Fruit fly (Drosophila melanogaster): ENCODE measurements around the gene Vtld.

The Vtld gene

DNA sequence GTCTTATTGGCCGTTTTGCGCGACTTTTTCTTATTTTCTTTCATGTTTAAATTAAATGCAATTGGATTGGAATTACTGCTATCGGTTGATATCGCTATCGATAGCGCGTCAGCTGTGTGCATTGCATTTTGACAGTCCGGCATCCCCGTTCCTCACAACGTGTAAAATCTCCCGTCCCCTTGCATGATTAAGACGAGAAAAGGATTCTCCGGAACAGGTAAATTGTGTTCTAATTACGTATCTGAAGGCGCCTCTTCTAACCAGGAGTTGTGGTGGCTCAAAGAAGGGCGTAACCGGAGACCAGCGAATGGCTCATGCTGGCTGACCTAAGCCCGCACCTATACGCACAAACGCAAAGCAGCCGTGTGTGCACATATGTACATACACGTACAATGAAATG lies 46.9 kb downstream of the Vtld start, which contains the start of the genes CG14104 and Kap-alpha1:
Gene CG14104 (minus strand): TSS at position 97 of the 400 bp plus-strand sequence.
Gene Kap-alpha1 (plus strand): TSS at position 130 of the 400 bp plus-strand sequence.
- TF ChIP-seq CG8159 (tag; optimal IDR thresholded peaks at IDR 0.05): no peak
- TF ChIP-seq EcR (GFP tag; optimal IDR thresholded peaks at IDR 0.05): peak; percentile 33

DNA sequence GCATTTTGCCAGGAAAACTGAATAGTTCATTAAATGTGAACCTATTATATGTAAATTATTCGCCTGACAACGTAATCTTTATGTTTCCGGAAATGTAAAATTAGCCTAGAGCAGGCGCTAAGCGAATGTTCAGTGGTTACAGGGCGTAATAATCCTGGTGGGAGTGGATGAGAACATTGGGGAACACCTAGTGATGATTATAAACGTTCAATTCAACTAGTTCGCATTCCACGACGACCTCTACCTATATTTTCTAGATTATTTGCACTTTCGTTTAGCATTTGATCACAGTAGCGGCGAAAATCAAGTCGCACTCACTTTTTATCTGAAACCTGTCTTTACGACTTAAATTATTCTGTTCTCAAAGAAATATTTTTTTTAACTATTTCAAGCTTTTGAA lies 47.3 kb downstream of the Vtld start:
- no peak for TF ChIP-seq CG17806 (tag; optimal IDR thresholded peaks at IDR 0.05)
- TF ChIP-seq Ets98B (GFP tag; IDR thresholded peaks at IDR 0.05): no peak
- TF ChIP-seq Pif1B (GFP tag; optimal IDR thresholded peaks at IDR 0.05): no peak
- TF ChIP-seq CG32121 (GFP tag; IDR thresholded peaks at IDR 0.05): no peak
- no peak for TF ChIP-seq CG9948 (tag; optimal IDR thresholded peaks at IDR 0.05)
- no peak for TF ChIP-seq CG15710 (tag; optimal IDR thresholded peaks at IDR 0.05)
- TF ChIP-seq CG12605 (GFP tag; IDR thresholded peaks at IDR 0.05): no peak
- TF ChIP-seq CG4496 (GFP tag; IDR thresholded peaks at IDR 0.05): no peak
